Fruit fly (Drosophila melanogaster) whole organism, prepupa: ENCODE measurements around the gene mAcon1.

Experiments used
- Blimp-1 ChIP-seq: fragments of 200-800 bp; sonication (Bioruptor generic); optimal IDR thresholded peaks from 3 replicates; lab custom pipeline; 2017; ENCODE audit warnings: missing biosample characterization, missing genetic modification characterization, mild to moderate bottlenecking, moderate library complexity, missing genetic modification reagents
- CG11902 ChIP-seq: fragments of 200-800 bp; sonication (Bioruptor generic); optimal IDR thresholded peaks from 3 replicates; lab custom pipeline; 2016; ENCODE audit warnings: missing biosample characterization, missing genetic modification characterization
- CG3032 ChIP-seq: fragments of 200-800 bp; optimal IDR thresholded peaks from 2 replicates; lab custom pipeline; 2019; ENCODE audit warnings: missing biosample characterization, mild to moderate bottlenecking, missing genetic modification characterization, moderate library complexity
- Eip93F ChIP-seq: fragments of 200-800 bp; sonication (Bioruptor generic); optimal IDR thresholded peaks from 2 replicates; lab custom pipeline; 2016; ENCODE audit warnings: missing biosample characterization, mild to moderate bottlenecking, missing genetic modification characterization
- Lpt ChIP-seq: fragments of 200-800 bp; sonication (Bioruptor generic); optimal IDR thresholded peaks from 3 replicates; lab custom pipeline; 2016; ENCODE audit warnings: missing biosample characterization, missing genetic modification characterization
- Smox ChIP-seq: fragments of 200-800 bp; sonication (Bioruptor generic); optimal IDR thresholded peaks from 3 replicates; lab custom pipeline; 2016; ENCODE audit warnings: missing biosample characterization, missing genetic modification characterization
- Sox102F ChIP-seq: fragments of 200-800 bp; sonication (Bioruptor generic); optimal IDR thresholded peaks from 2 replicates; lab custom pipeline; 2016; ENCODE audit warnings: missing biosample characterization, mild to moderate bottlenecking, missing genetic modification characterization
- dac ChIP-seq: fragments of 200-800 bp; sonication (Bioruptor generic); optimal IDR thresholded peaks from 2 replicates; lab custom pipeline; 2017; ENCODE audit warnings: missing biosample characterization, mild to moderate bottlenecking, missing genetic modification characterization
- dsx ChIP-seq: fragments of 200-800 bp; optimal IDR thresholded peaks from 3 replicates; lab custom pipeline; 2019; ENCODE audit warnings: missing biosample characterization, mild to moderate bottlenecking, missing genetic modification characterization, moderate library complexity; ENCODE audit not compliant: poor library complexity, severe bottlenecking
- net ChIP-seq: fragments of 200-800 bp; sonication (Bioruptor generic); optimal IDR thresholded peaks from 3 replicates; lab custom pipeline; 2016; ENCODE audit warnings: missing biosample characterization, missing genetic modification characterization
- pdm3 ChIP-seq: fragments of 200-800 bp; sonication (Bioruptor generic); optimal IDR thresholded peaks from 3 replicates; lab custom pipeline; 2016; ENCODE audit warnings: missing biosample characterization, missing genetic modification characterization
- spab ChIP-seq: fragments of 200-800 bp; sonication (Bioruptor generic); optimal IDR thresholded peaks from 2 replicates; lab custom pipeline; 2017; ENCODE audit warnings: missing biosample characterization, mild to moderate bottlenecking, missing genetic modification characterization, missing genetic modification reagents
- ss ChIP-seq, 2 experiments: fragments of 200-800 bp; sonication (Bioruptor generic); optimal IDR thresholded peaks; 2 replicates in 1 of 2; 3 replicates in 1 of 2; lab custom pipeline; 2017 to 2018; ENCODE audit warnings: mild to moderate bottlenecking in 2 of 2, missing biosample characterization in 2 of 2, missing genetic modification characterization in 2 of 2, moderate library complexity in 1 of 2
- vri ChIP-seq: fragments of 200-800 bp; sonication (Bioruptor generic); optimal IDR thresholded peaks from 3 replicates; lab custom pipeline; 2016; ENCODE audit warnings: missing biosample characterization, mild to moderate bottlenecking, missing genetic modification characterization

- no peak for TF ChIP-seq spab
- TF ChIP-seq vri (GFP tag; lab: Kevin White, UChicago), result no peak
- no peak for TF ChIP-seq Smox (GFP tag; lab: Kevin White, UChicago)
- TF ChIP-seq dac, result no peak
- TF ChIP-seq dsx, result no peak
- TF ChIP-seq ss (GFP tag; optimal IDR thresholded peaks at IDR 0.05; lab: Kevin White, UChicago), result no peak
- no peak for TF ChIP-seq net (GFP tag; lab: Kevin White, UChicago)
- no peak for TF ChIP-seq pdm3 (GFP tag; lab: Kevin White, UChicago)
- no peak for TF ChIP-seq Lpt
- TF ChIP-seq Blimp-1, result peak; percentile 33
- TF ChIP-seq Sox102F (GFP tag; lab: Kevin White, UChicago), result no peak
- no peak for TF ChIP-seq Eip93F (GFP tag; lab: Kevin White, UChicago)
- TF ChIP-seq CG11902, result no peak
- TF ChIP-seq CG3032 (tag; lab: Kevin White, UChicago), result no peak
Observed at dm6 chr2L:21220396-21220795, 52.0 kb downstream of the mAcon1 start, which contains the start of gene Atg18b.
